Worm (Caenorhabditis elegans): ENCODE data around the gene F02A9.1.

DNA sequence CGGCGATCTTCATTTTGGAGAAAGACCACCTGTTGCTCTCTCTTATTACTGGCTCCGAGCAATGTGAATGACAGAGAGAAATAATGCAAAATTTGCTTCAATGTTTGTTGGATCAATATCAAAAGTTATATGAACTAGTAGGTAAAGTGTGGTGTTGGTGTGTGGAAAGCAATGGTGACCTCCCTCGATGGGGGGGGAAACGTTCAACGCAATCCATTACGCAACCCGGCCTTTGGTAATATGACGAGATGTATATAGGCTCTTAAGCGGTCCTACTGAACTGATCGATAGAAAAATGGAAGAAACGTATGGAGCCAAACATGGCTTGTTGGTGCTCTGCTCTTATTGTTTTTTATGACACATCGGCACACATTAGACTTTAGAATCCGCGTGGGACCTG, 32.1 kb upstream of the F02A9.1 start:
- TF ChIP-seq nhr-28 (tag; optimal IDR thresholded peaks at IDR 0.05) (no peak), egl-27 (tag; optimal IDR thresholded peaks at IDR 0.05) (no peak), xbp-1 (tag; optimal IDR thresholded peaks at IDR 0.05) (no peak), Y116A8C.19 (tag; optimal IDR thresholded peaks at IDR 0.05; ENCODE audit: borderline replicate concordance) (no peak), elt-2 (tag; optimal IDR thresholded peaks at IDR 0.05) (no peak), ces-1 (GFP tag; optimal IDR thresholded peaks at IDR 0.05) (no peak), mab-9 (GFP tag; IDR thresholded peaks at IDR 0.05) (no peak), dpl-1 (GFP tag; optimal IDR thresholded peaks at IDR 0.05) (no peak), lin-39 (tag; optimal IDR thresholded peaks at IDR 0.05) (no peak), zag-1 (tag; optimal IDR thresholded peaks at IDR 0.05) (no peak), zip-4 (GFP tag; optimal IDR thresholded peaks at IDR 0.05) (no peak), blmp-1 (tag; optimal IDR thresholded peaks at IDR 0.05) (no peak), lin-13 (GFP tag; optimal IDR thresholded peaks at IDR 0.05) (no peak)
